Worm (Caenorhabditis elegans): ENCODE measurements around the gene str-187.

DNA sequence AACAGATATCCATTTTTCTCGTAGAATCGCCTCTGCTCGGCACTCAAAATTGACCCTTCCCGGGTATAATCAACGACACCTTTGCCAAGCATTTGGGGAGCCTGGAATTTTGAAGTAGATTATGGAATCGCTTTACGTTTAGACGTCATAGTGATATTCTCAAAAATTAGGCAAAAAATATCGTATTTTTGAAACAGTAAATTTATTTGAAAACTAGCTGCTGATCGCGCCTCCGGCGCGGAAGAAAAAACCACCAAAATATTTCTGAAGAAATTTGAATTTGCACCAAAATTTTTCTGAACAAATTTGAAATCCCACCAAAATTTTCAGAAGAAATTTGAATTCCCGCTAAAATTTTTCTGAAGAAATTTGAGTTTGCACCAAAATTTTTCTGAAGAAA, 3.0 kb upstream of the str-187 start, which contains the start of gene ZK550.6:
- TF ChIP-seq cog-1 (tag; optimal IDR thresholded peaks at IDR 0.05), result no peak
- no peak for TF ChIP-seq flt-1 (GFP tag; IDR thresholded peaks at IDR 0.05)
- TF ChIP-seq ztf-29 (GFP tag; IDR thresholded peaks at IDR 0.05), result no peak
- no peak for TF ChIP-seq ztf-23 (GFP tag; IDR thresholded peaks at IDR 0.05)
- no peak for TF ChIP-seq ref-1 (GFP tag; conservative IDR thresholded peaks at IDR 0.05)
- TF ChIP-seq med-1 (GFP tag; optimal IDR thresholded peaks at IDR 0.05; ENCODE audit: insufficient read depth), result no peak

All from whole organism, midembryonic.